Fruit fly (Drosophila melanogaster): ENCODE results near the gene CG4577.

dm6 chr2L:1166326-1166725 is 31.8 kb downstream of the CG4577 start, which contains the start of gene CG14341:
- TF ChIP-seq CG8478 (optimal IDR thresholded peaks at IDR 0.05) (no peak), CTCF (optimal IDR thresholded peaks at IDR 0.05) (no peak)
